Fruit fly (Drosophila melanogaster) whole organism, prepupa: ENCODE measurements around the gene CG2321.

Experiments used
- CG10631 ChIP-seq: fragments of 200-800 bp; sonication (Bioruptor generic); optimal IDR thresholded peaks from 2 replicates; lab custom pipeline; 2016; ENCODE audit warnings: missing biosample characterization, missing genetic modification characterization
- CG10669 ChIP-seq: fragments of 200-800 bp; sonication (Bioruptor generic); optimal IDR thresholded peaks from 3 replicates; lab custom pipeline; 2018; ENCODE audit warnings: missing biosample characterization, mild to moderate bottlenecking, missing genetic modification characterization, moderate library complexity
- CG11902 ChIP-seq: fragments of 200-800 bp; sonication (Bioruptor generic); optimal IDR thresholded peaks from 3 replicates; lab custom pipeline; 2016; ENCODE audit warnings: missing biosample characterization, missing genetic modification characterization
- CG1621 ChIP-seq: fragments of 200-800 bp; sonication (Bioruptor generic); optimal IDR thresholded peaks from 3 replicates; lab custom pipeline; 2018; ENCODE audit warnings: missing biosample characterization, mild to moderate bottlenecking, missing genetic modification characterization
- CG16779 ChIP-seq: fragments of 200-800 bp; sonication (Bioruptor generic); optimal IDR thresholded peaks from 3 replicates; lab custom pipeline; 2017; ENCODE audit warnings: missing biosample characterization, mild to moderate bottlenecking, missing genetic modification characterization
- CG32006 ChIP-seq: fragments of 200-800 bp; sonication (Bioruptor generic); optimal IDR thresholded peaks from 3 replicates; lab custom pipeline; 2017; ENCODE audit warnings: missing biosample characterization, mild to moderate bottlenecking, missing genetic modification characterization
- CG4318 ChIP-seq: fragments of 200-800 bp; sonication (Bioruptor generic); optimal IDR thresholded peaks from 3 replicates; lab custom pipeline; 2017; ENCODE audit warnings: missing biosample characterization, mild to moderate bottlenecking, missing genetic modification characterization
- CG6163 ChIP-seq: fragments of 200-800 bp; sonication (Bioruptor generic); IDR thresholded peaks from 3 replicates; pipeline ENCODE4 v1.3.6; 2022; ENCODE audit warnings: missing biosample characterization, missing genetic modification characterization
- CG6276 ChIP-seq: fragments of 200-800 bp; sonication (Bioruptor generic); optimal IDR thresholded peaks from 2 replicates; lab custom pipeline; 2017; ENCODE audit warnings: missing biosample characterization, mild to moderate bottlenecking, missing genetic modification characterization
- CG6808 ChIP-seq: fragments of 200-800 bp; sonication (Bioruptor generic); optimal IDR thresholded peaks from 3 replicates; lab custom pipeline; 2017; ENCODE audit warnings: missing biosample characterization, missing genetic modification characterization, mild to moderate bottlenecking, moderate library complexity, missing genetic modification reagents
- CG6854 ChIP-seq: fragments of 200-800 bp; sonication (Bioruptor generic); optimal IDR thresholded peaks from 2 replicates; lab custom pipeline; 2017; ENCODE audit warnings: missing biosample characterization, mild to moderate bottlenecking, missing genetic modification characterization
- CG8632 ChIP-seq: fragments of 200-800 bp; sonication (Bioruptor generic); optimal IDR thresholded peaks from 3 replicates; lab custom pipeline; 2016; ENCODE audit warnings: missing biosample characterization, missing genetic modification characterization
- Eip75B ChIP-seq: fragments of 200-800 bp; sonication (Bioruptor generic); optimal IDR thresholded peaks from 3 replicates; lab custom pipeline; 2016; ENCODE audit warnings: missing biosample characterization, missing genetic modification characterization
- Eip78C ChIP-seq: fragments of 200-800 bp; sonication (Bioruptor generic); peaks from one replicate; lab custom pipeline; 2016; ENCODE audit warnings: missing biosample characterization, missing genetic modification characterization
- Eip93F ChIP-seq: fragments of 200-800 bp; sonication (Bioruptor generic); optimal IDR thresholded peaks from 2 replicates; lab custom pipeline; 2016; ENCODE audit warnings: missing biosample characterization, mild to moderate bottlenecking, missing genetic modification characterization
- Ets96B ChIP-seq: fragments of 200-800 bp; optimal IDR thresholded peaks from 2 replicates; lab custom pipeline; 2019; ENCODE audit warnings: missing biosample characterization, mild to moderate bottlenecking, missing genetic modification characterization, moderate library complexity
- Hr39 ChIP-seq: fragments of 200-800 bp; sonication (Bioruptor generic); optimal IDR thresholded peaks from 2 replicates; lab custom pipeline; 2016; ENCODE audit warnings: missing biosample characterization, missing genetic modification characterization
- Hr4 ChIP-seq: fragments of 200-800 bp; sonication (Bioruptor generic); optimal IDR thresholded peaks from 3 replicates; lab custom pipeline; 2016; ENCODE audit warnings: missing biosample characterization, missing genetic modification characterization
- Lpt ChIP-seq: fragments of 200-800 bp; sonication (Bioruptor generic); optimal IDR thresholded peaks from 3 replicates; lab custom pipeline; 2016; ENCODE audit warnings: missing biosample characterization, missing genetic modification characterization
- Met ChIP-seq: fragments of 200-800 bp; sonication (Bioruptor generic); optimal IDR thresholded peaks from 3 replicates; lab custom pipeline; 2016; ENCODE audit warnings: missing biosample characterization, missing genetic modification characterization
- OdsH ChIP-seq: fragments of 200-800 bp; sonication (Bioruptor generic); optimal IDR thresholded peaks from 3 replicates; lab custom pipeline; 2016; ENCODE audit warnings: missing biosample characterization, missing genetic modification characterization
- Smox ChIP-seq: fragments of 200-800 bp; sonication (Bioruptor generic); optimal IDR thresholded peaks from 3 replicates; lab custom pipeline; 2016; ENCODE audit warnings: missing biosample characterization, missing genetic modification characterization
- Sox14 ChIP-seq: fragments of 200-800 bp; sonication (Bioruptor generic); optimal IDR thresholded peaks from 3 replicates; lab custom pipeline; 2016; ENCODE audit warnings: missing biosample characterization, missing genetic modification characterization
- achi ChIP-seq: fragments of 200-800 bp; sonication (Bioruptor generic); optimal IDR thresholded peaks from 3 replicates; lab custom pipeline; 2016; ENCODE audit warnings: missing biosample characterization, missing genetic modification characterization
- cyc ChIP-seq: fragments of 200-800 bp; sonication (Bioruptor generic); optimal IDR thresholded peaks from 3 replicates; lab custom pipeline; 2016; ENCODE audit warnings: missing biosample characterization, missing genetic modification characterization
- dac ChIP-seq: fragments of 200-800 bp; sonication (Bioruptor generic); optimal IDR thresholded peaks from 2 replicates; lab custom pipeline; 2017; ENCODE audit warnings: missing biosample characterization, mild to moderate bottlenecking, missing genetic modification characterization
- dsx ChIP-seq: fragments of 200-800 bp; optimal IDR thresholded peaks from 3 replicates; lab custom pipeline; 2019; ENCODE audit warnings: missing biosample characterization, mild to moderate bottlenecking, missing genetic modification characterization, moderate library complexity; ENCODE audit not compliant: poor library complexity, severe bottlenecking
- esn ChIP-seq: fragments of 200-800 bp; sonication (Bioruptor generic); optimal IDR thresholded peaks from 2 replicates; lab custom pipeline; 2016; ENCODE audit warnings: missing biosample characterization, mild to moderate bottlenecking, missing genetic modification characterization, moderate library complexity
- fd59A ChIP-seq: fragments of 200-800 bp; sonication (Bioruptor generic); optimal IDR thresholded peaks from 2 replicates; lab custom pipeline; 2017; ENCODE audit warnings: missing biosample characterization, mild to moderate bottlenecking, missing genetic modification characterization, missing genetic modification reagents
- lz ChIP-seq: fragments of 200-800 bp; sonication (Bioruptor generic); optimal IDR thresholded peaks from 3 replicates; lab custom pipeline; 2016; ENCODE audit warnings: missing biosample characterization, missing genetic modification characterization
- pdm3 ChIP-seq: fragments of 200-800 bp; sonication (Bioruptor generic); optimal IDR thresholded peaks from 3 replicates; lab custom pipeline; 2016; ENCODE audit warnings: missing biosample characterization, missing genetic modification characterization
- ss ChIP-seq, 2 experiments: fragments of 200-800 bp; sonication (Bioruptor generic); optimal IDR thresholded peaks; 2 replicates in 1 of 2; 3 replicates in 1 of 2; lab custom pipeline; 2017 to 2018; ENCODE audit warnings: mild to moderate bottlenecking in 2 of 2, missing biosample characterization in 2 of 2, missing genetic modification characterization in 2 of 2, moderate library complexity in 1 of 2

CG2321 gene

dm6 chr3R:29503406-29504116, 14.5 kb upstream of the CG2321 start, which contains the start of gene Trc8:
Gene Trc8, minus strand, starts transcription at chr3R:29503797.
- no peak for TF ChIP-seq CG11902 (GFP tag; lab: Kevin White, UChicago)
- no peak for TF ChIP-seq dsx (GFP tag; lab: Kevin White, UChicago)
- TF ChIP-seq CG6854 (GFP tag; lab: Kevin White, UChicago), result no peak
- peak; percentile 36; the same call in 1 of the 3 replicates for TF ChIP-seq CG6163 (GFP tag; lab: Robert Waterston, UW)
- no peak for TF ChIP-seq pdm3 (GFP tag; lab: Kevin White, UChicago)
- no peak for TF ChIP-seq Smox (GFP tag; lab: Kevin White, UChicago)
- no peak for TF ChIP-seq CG8632 (GFP tag; lab: Kevin White, UChicago)
- TF ChIP-seq CG6808 (GFP tag; lab: Kevin White, UChicago), result peak; percentile 62
- TF ChIP-seq Sox14 (GFP tag; lab: Kevin White, UChicago), result peak; percentile 39
- no peak for TF ChIP-seq OdsH
- no peak for TF ChIP-seq CG1621 (tag; lab: Kevin White, UChicago)
- no peak for TF ChIP-seq lz (GFP tag; lab: Kevin White, UChicago)
- peak; percentile 1 for TF ChIP-seq Ets96B (tag; lab: Kevin White, UChicago)
- no peak for TF ChIP-seq cyc (GFP tag; lab: Kevin White, UChicago)
- TF ChIP-seq fd59A, result no peak
- TF ChIP-seq Eip78C (GFP tag; lab: Kevin White, UChicago), result peak; percentile 43
- TF ChIP-seq esn (GFP tag; lab: Kevin White, UChicago), result no peak
- TF ChIP-seq Eip75B (GFP tag; lab: Kevin White, UChicago), result no peak
- no peak for TF ChIP-seq CG10669 (GFP tag; lab: Kevin White, UChicago)
- no peak for TF ChIP-seq Hr39 (GFP tag; lab: Kevin White, UChicago)
- no peak for TF ChIP-seq CG10631 (GFP tag; lab: Kevin White, UChicago)
- no peak for TF ChIP-seq CG32006 (GFP tag; lab: Kevin White, UChicago)
- no peak for TF ChIP-seq Met
- TF ChIP-seq Eip93F (GFP tag; lab: Kevin White, UChicago), result no peak

- TF ChIP-seq Ets96B (tag; lab: Kevin White, UChicago) (no peak), dac (no peak), CG6276 (no peak), Eip93F (GFP tag; lab: Kevin White, UChicago) (no peak), CG32006 (GFP tag; lab: Kevin White, UChicago) (no peak), CG16779 (tag; lab: Kevin White, UChicago) (no peak), achi (GFP tag; lab: Kevin White, UChicago) (no peak), pdm3 (GFP tag; lab: Kevin White, UChicago) (no peak), Lpt (GFP tag; lab: Kevin White, UChicago) (no peak), CG4318 (GFP tag; lab: Kevin White, UChicago) (no peak)
These were observed 13.9 kb upstream of the CG2321 start for dm6 chr3R:29502978-29503377.

- TF ChIP-seq CG6163 (GFP tag; lab: Robert Waterston, UW) (0 out of 3 replicates have a peak, but pooled peaks have one; percentile 13), CG6854 (GFP tag; lab: Kevin White, UChicago) (no peak)
These were observed 7.2 kb upstream of the CG2321 start for dm6 chr3R:29496315-29496714.

dm6 chr3R:29495815-29496214, 6.8 kb upstream of the CG2321 start:
- no peak for TF ChIP-seq ss (GFP tag; optimal IDR thresholded peaks at IDR 0.05; lab: Kevin White, UChicago)
- peak; percentile 3 for TF ChIP-seq Hr4 (GFP tag; lab: Kevin White, UChicago)
- TF ChIP-seq, all 60 proteins: peak for 1
